Worm (Caenorhabditis elegans): ENCODE results near the gene C34D10.1.

Gene C34D10.1

DNA sequence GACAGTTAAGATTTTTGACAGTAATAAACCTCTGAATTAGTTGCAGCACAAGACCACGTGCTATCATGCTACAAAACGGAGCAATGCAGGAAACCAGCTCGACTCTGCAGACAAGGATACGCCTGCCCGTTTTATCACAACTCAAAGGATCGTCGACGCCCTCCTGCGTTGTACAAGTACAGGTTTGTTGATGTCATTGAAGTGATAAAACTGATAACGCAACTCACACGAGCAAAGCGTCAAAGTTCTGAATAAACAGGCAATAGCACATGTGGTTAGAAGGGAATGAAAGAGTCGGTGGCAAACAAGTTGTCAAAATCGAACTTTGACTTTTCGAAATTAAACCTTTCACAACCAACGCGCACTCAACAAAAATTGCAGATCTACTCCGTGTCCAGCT is 6.6 kb upstream of the C34D10.1 start (continued):
- TF ChIP-seq T20F7.1 (GFP tag; optimal IDR thresholded peaks at IDR 0.05) (no peak), nhr-11 (tag; optimal IDR thresholded peaks at IDR 0.05) (no peak), F26F4.8 (GFP tag; conservative IDR thresholded peaks at IDR 0.05) (no peak), nhr-237 (tag; optimal IDR thresholded peaks at IDR 0.05) (no peak), nhr-6 (tag; optimal IDR thresholded peaks at IDR 0.05) (no peak), madf-9 (GFP tag; conservative IDR thresholded peaks at IDR 0.05) (no peak), spr-3 (GFP tag; optimal IDR thresholded peaks at IDR 0.05) (no peak), madf-5 (GFP tag; IDR thresholded peaks at IDR 0.05) (no peak), mxl-2 (GFP tag; conservative IDR thresholded peaks at IDR 0.05) (no peak), rbr-2 (tag; optimal IDR thresholded peaks at IDR 0.05) (no peak), pqm-1 (tag; optimal IDR thresholded peaks at IDR 0.05) (peak; percentile 63), Y5F2A.4 (GFP tag; optimal IDR thresholded peaks at IDR 0.05) (no peak), Y48G9A.11 (GFP tag; IDR thresholded peaks at IDR 0.05) (no peak), zag-1 (tag; optimal IDR thresholded peaks at IDR 0.05) (no peak), snpc-1.2 (GFP tag; IDR thresholded peaks at IDR 0.05) (no peak)

DNA sequence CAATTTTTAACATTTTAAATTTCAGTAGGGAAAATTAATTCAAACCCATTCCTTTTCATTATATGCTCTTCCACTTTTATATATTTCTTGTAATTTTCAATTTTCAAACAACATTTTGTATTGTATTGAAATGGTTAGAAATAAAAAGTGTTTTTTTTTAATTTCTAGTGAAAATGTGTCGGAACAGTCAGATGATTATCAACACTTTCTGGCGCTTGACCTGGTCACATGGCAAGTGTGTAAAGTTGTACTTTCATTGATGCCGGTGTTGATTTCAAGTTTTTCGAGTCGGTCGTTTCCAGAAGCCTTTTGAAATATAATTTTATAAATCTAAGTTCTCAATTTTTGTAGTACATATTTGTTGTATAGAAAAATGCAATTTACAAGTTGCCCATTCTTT is 2.6 kb upstream of the C34D10.1 start:
- TF ChIP-seq nhr-28 (tag; optimal IDR thresholded peaks at IDR 0.05) (peak; percentile 88), F37D6.2 (tag; optimal IDR thresholded peaks at IDR 0.05) (no peak), nhr-48 (tag; optimal IDR thresholded peaks at IDR 0.05) (peak; percentile 24), dmd-6 (GFP tag; IDR thresholded peaks at IDR 0.05) (peak; percentile 54), unc-62 (GFP tag; optimal IDR thresholded peaks at IDR 0.05 in 1 of 2) (peak in 1 of 2 experiments; percentile 90), unc-62 (tag; optimal IDR thresholded peaks at IDR 0.05) (no peak), hlh-30 (tag; optimal IDR thresholded peaks at IDR 0.05; ENCODE audit: insufficient read depth) (peak; percentile 93), nhr-77 (tag; optimal IDR thresholded peaks at IDR 0.05) (peak; percentile 64), mdt-29 (GFP tag; IDR thresholded peaks at IDR 0.05) (peak; percentile 23; the same call in 1 of the 2 replicates), daf-16 (GFP tag; optimal IDR thresholded peaks at IDR 0.05) (no peak), daf-16 (tag; optimal IDR thresholded peaks at IDR 0.05) (peak; percentile 83), spr-3 (GFP tag; optimal IDR thresholded peaks at IDR 0.05) (no peak), snpc-1.2 (GFP tag; IDR thresholded peaks at IDR 0.05) (no peak), nhr-11 (tag; optimal IDR thresholded peaks at IDR 0.05) (peak; percentile 8), F44E2.7 (GFP tag; IDR thresholded peaks at IDR 0.05) (no peak), hlh-11 (tag; optimal IDR thresholded peaks at IDR 0.05) (peak; percentile 46), R02D3.7 (tag; optimal IDR thresholded peaks at IDR 0.05) (no peak), mep-1 (tag; optimal IDR thresholded peaks at IDR 0.05) (no peak), ama-1 (optimal IDR thresholded peaks at IDR 0.05) (peak; percentile 53), lsy-2 (tag; optimal IDR thresholded peaks at IDR 0.05) (peak in 1 of 2 experiments; percentile 30), ceh-62 (tag; optimal IDR thresholded peaks at IDR 0.05) (no peak), hif-1 (tag; optimal IDR thresholded peaks at IDR 0.05) (peak in 1 of 2 experiments; percentile 46), dve-1 (tag; optimal IDR thresholded peaks at IDR 0.05; ENCODE audit: insufficient read depth) (peak; percentile 45), mdl-1 (tag; optimal IDR thresholded peaks at IDR 0.05) (peak in 1 of 2 experiments; percentile 44), gei-8 (GFP tag; optimal IDR thresholded peaks at IDR 0.05) (no peak)

DNA sequence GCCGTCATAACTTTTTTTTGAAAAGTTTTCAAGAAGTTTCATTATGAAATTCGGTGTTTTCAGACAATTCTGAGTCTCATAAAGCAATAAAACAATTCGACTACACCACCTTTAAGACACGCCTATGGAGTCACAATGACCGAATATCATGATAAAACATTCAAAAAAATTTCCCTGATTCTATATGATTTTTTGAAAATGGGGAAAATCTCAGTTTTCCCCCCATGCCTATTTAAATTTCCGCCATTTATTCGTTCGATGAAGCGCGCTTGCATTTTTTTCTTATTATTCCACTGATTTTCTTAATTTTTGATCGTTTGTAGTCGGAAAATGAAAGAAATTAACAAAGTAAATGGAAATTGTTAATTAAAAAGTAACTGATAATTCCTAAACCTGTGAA is 1.8 kb upstream of the C34D10.1 start:
- TF ChIP-seq F44E2.7 (GFP tag; IDR thresholded peaks at IDR 0.05) (no peak), nhr-6 (tag; optimal IDR thresholded peaks at IDR 0.05) (no peak), F49E8.2 (tag; optimal IDR thresholded peaks at IDR 0.05; ENCODE audit: borderline replicate concordance) (no peak), ctbp-1 (GFP tag; IDR thresholded peaks at IDR 0.05) (no peak), nhr-111 (GFP tag; optimal IDR thresholded peaks at IDR 0.05) (no peak), ZK546.5 (tag; optimal IDR thresholded peaks at IDR 0.05) (no peak), ceh-28 (tag; optimal IDR thresholded peaks at IDR 0.05) (no peak), F37D6.2 (tag; optimal IDR thresholded peaks at IDR 0.05) (no peak), lin-1 (GFP tag; IDR thresholded peaks at IDR 0.05) (no peak), madf-9 (GFP tag; conservative IDR thresholded peaks at IDR 0.05) (no peak)
